Worm (Caenorhabditis elegans) whole organism, L4/young adult: ENCODE results near the gene viro-2.

Source experiments
- W03F9.2 ChIP-seq: fragments of 150-350 bp; optimal IDR thresholded peaks from 2 replicates; lab custom pipeline; 2014; ENCODE audit warnings: missing biosample characterization, missing genetic modification characterization
- him-1 ChIP-seq: sonication (generic microtip); optimal IDR thresholded peaks from 2 replicates; lab custom pipeline; 2016; ENCODE audit warnings: missing genotype, missing genetic modification reagents, missing genetic modification characterization, missing compliant biosample characterization

- no peak for TF ChIP-seq him-1
- TF ChIP-seq W03F9.2 (tag; lab: Kevin White, UChicago) = no peak
Measured at ce11 chrIII:7158709-7159108, 30.0 kb downstream of the viro-2 start, which contains the start of gene nuo-4.
